Worm (Caenorhabditis elegans): ENCODE results near the gene Y54G11A.9.
"Not testable (repeated sequence)": the region's sequence is repeated elsewhere in the genome, so short reads cannot be mapped to it uniquely, and the experiment has no call there.

Y54G11A.9 gene

ce11 chrII:14346243-14346642 is at the start of gene Y54G11A.9:
Gene Y54G11A.9 (minus strand): TSS chrII:14346438.
- TF ChIP-seq W03F9.2, him-1, dao-5 (tag; optimal IDR thresholded peaks at IDR 0.05): not testable (repeated sequence)

- TF ChIP-seq W03F9.2 (tag; optimal IDR thresholded peaks at IDR 0.05) = no peak
- no peak for TF ChIP-seq him-1 (tag; optimal IDR thresholded peaks at IDR 0.05)
- TF ChIP-seq dao-5 (tag; optimal IDR thresholded peaks at IDR 0.05) = no peak
These were observed 47.5 kb upstream of the Y54G11A.9 start for ce11 chrII:14393766-14394165.

- TF ChIP-seq him-1 (tag; optimal IDR thresholded peaks at IDR 0.05) = no peak
- no peak for TF ChIP-seq dao-5 (tag; optimal IDR thresholded peaks at IDR 0.05)
- peak; percentile 68 for TF ChIP-seq W03F9.2 (tag; optimal IDR thresholded peaks at IDR 0.05)
These were observed 44.0 kb upstream of the Y54G11A.9 start, which contains the start of the genes kbp-3 and nurf-1 for ce11 chrII:14390036-14390763. Gene kbp-3 (minus strand): TSS chrII:14390078. Gene nurf-1 (plus strand): TSS chrII:14390713.

ce11 chrII:14388213-14388612 is 42.0 kb upstream of the Y54G11A.9 start, which contains the start of gene F26H11.8:
Gene F26H11.8 (plus strand): TSS chrII:14388513.
- TF ChIP-seq dao-5 (tag; optimal IDR thresholded peaks at IDR 0.05) (no peak), W03F9.2 (tag; optimal IDR thresholded peaks at IDR 0.05) (no peak), him-1 (tag; optimal IDR thresholded peaks at IDR 0.05) (no peak)

- TF ChIP-seq W03F9.2 (tag; optimal IDR thresholded peaks at IDR 0.05) = peak; percentile 69
- no peak for TF ChIP-seq dao-5 (tag; optimal IDR thresholded peaks at IDR 0.05)
These were observed 37.4 kb upstream of the Y54G11A.9 start, which contains the start of gene mes-2 for ce11 chrII:14383644-14384043. Gene mes-2 (plus strand): TSS chrII:14383973.

- no peak for TF ChIP-seq him-1 (tag; optimal IDR thresholded peaks at IDR 0.05)
- TF ChIP-seq dao-5 (tag; optimal IDR thresholded peaks at IDR 0.05) = no peak
- TF ChIP-seq W03F9.2 (tag; optimal IDR thresholded peaks at IDR 0.05) = no peak
These were observed 35.2 kb upstream of the Y54G11A.9 start, which contains the start of gene sdz-26 for ce11 chrII:14381450-14381849. Gene sdz-26 (plus strand): TSS chrII:14381750.

ce11 chrII:14380778-14381177 is 34.5 kb upstream of the Y54G11A.9 start:
- TF ChIP-seq him-1 (tag; optimal IDR thresholded peaks at IDR 0.05) = no peak
- no peak for TF ChIP-seq W03F9.2 (tag; optimal IDR thresholded peaks at IDR 0.05)
- TF ChIP-seq dao-5 (tag; optimal IDR thresholded peaks at IDR 0.05) = no peak

- TF ChIP-seq dao-5 (tag; optimal IDR thresholded peaks at IDR 0.05) (no peak), W03F9.2 (tag; optimal IDR thresholded peaks at IDR 0.05) (no peak), him-1 (tag; optimal IDR thresholded peaks at IDR 0.05) (no peak)
These were observed 31.6 kb upstream of the Y54G11A.9 start, which contains the start of gene acr-20 for ce11 chrII:14377796-14378195. Gene acr-20 (minus strand): TSS chrII:14377896.

- no peak for TF ChIP-seq W03F9.2 (tag; optimal IDR thresholded peaks at IDR 0.05)
- TF ChIP-seq him-1 (tag; optimal IDR thresholded peaks at IDR 0.05) = no peak
- TF ChIP-seq dao-5 (tag; optimal IDR thresholded peaks at IDR 0.05) = no peak
These were observed 28.4 kb upstream of the Y54G11A.9 start for ce11 chrII:14374594-14374993.

- TF ChIP-seq W03F9.2 (tag; optimal IDR thresholded peaks at IDR 0.05) (peak; percentile 60), him-1 (tag; optimal IDR thresholded peaks at IDR 0.05) (no peak)
These were observed 19.0 kb upstream of the Y54G11A.9 start, which contains the start of gene imb-2 for ce11 chrII:14365182-14365751. Gene imb-2 (plus strand): TSS chrII:14365701.

ce11 chrII:14361719-14362118 is 15.5 kb upstream of the Y54G11A.9 start, which contains the start of gene tebp-1:
Gene tebp-1 (plus strand): TSS chrII:14362019.
- TF ChIP-seq W03F9.2 (tag; optimal IDR thresholded peaks at IDR 0.05) (no peak), him-1 (tag; optimal IDR thresholded peaks at IDR 0.05) (no peak), dao-5 (tag; optimal IDR thresholded peaks at IDR 0.05) (no peak)

- TF ChIP-seq W03F9.2 (tag; optimal IDR thresholded peaks at IDR 0.05) (no peak), him-1 (tag; optimal IDR thresholded peaks at IDR 0.05) (no peak), dao-5 (tag; optimal IDR thresholded peaks at IDR 0.05) (no peak)
These were observed 14.4 kb upstream of the Y54G11A.9 start for ce11 chrII:14360675-14361074.

- TF ChIP-seq W03F9.2 (tag; optimal IDR thresholded peaks at IDR 0.05) (no peak), dao-5 (tag; optimal IDR thresholded peaks at IDR 0.05) (no peak), him-1 (tag; optimal IDR thresholded peaks at IDR 0.05) (no peak)
These were observed 12.8 kb upstream of the Y54G11A.9 start for ce11 chrII:14359007-14359406.

ce11 chrII:14357936-14358416 is 11.7 kb upstream of the Y54G11A.9 start, which contains the start of the genes agl-1 and pfs-2:
Gene agl-1 (minus strand): TSS chrII:14358113.
Gene pfs-2 (plus strand): TSS chrII:14358366.
- TF ChIP-seq dao-5 (tag; optimal IDR thresholded peaks at IDR 0.05) = no peak
- peak; percentile 77 for TF ChIP-seq W03F9.2 (tag; optimal IDR thresholded peaks at IDR 0.05)
